Fruit fly (Drosophila melanogaster): Measurements from ENCODE around the gene chas.

The chas gene

dm6 chrX:17738989-17739388 is 40.5 kb upstream of the chas start (continued):
- TF ChIP-seq Hr51 (GFP tag; optimal IDR thresholded peaks at IDR 0.05) (no peak), sisA (GFP tag; IDR thresholded peaks at IDR 0.05) (0 out of 2 replicates have a peak, but pooled peaks have one; percentile 7), CG15479 (GFP tag; optimal IDR thresholded peaks at IDR 0.05) (peak; percentile 3), CG11093 (GFP tag; IDR thresholded peaks at IDR 0.05) (no peak), crol (GFP tag; IDR thresholded peaks at IDR 0.05) (no peak), CG11085 (GFP tag; IDR thresholded peaks at IDR 0.05) (no peak), Xrp1 (GFP tag; IDR thresholded peaks at IDR 0.05) (peak; percentile 32; the same call in 1 of the 2 replicates), az2 (GFP tag; optimal IDR thresholded peaks at IDR 0.05) (no peak), pros (GFP tag; optimal IDR thresholded peaks at IDR 0.05) (peak; percentile 73), CG12155 (GFP tag; optimal IDR thresholded peaks at IDR 0.05) (no peak), CG9437 (GFP tag; optimal IDR thresholded peaks at IDR 0.05) (no peak), CG34422 (GFP tag; IDR thresholded peaks at IDR 0.05) (no peak), fd96Cb (tag; optimal IDR thresholded peaks at IDR 0.05) (no peak), ap (GFP tag; IDR thresholded peaks at IDR 0.05) (no peak), dm (GFP tag; optimal IDR thresholded peaks at IDR 0.05) (peak; percentile 20), CG10366 (GFP tag; IDR thresholded peaks at IDR 0.05) (no peak), phol (tag; optimal IDR thresholded peaks at IDR 0.05) (no peak), H15 (GFP tag; IDR thresholded peaks at IDR 0.05) (no peak), zfh2 (GFP tag; optimal IDR thresholded peaks at IDR 0.05) (no peak), tap (tag; optimal IDR thresholded peaks at IDR 0.05) (no peak), zf30C (GFP tag; optimal IDR thresholded peaks at IDR 0.05) (peak; percentile 97), cato (GFP tag; optimal IDR thresholded peaks at IDR 0.05; ENCODE audit: borderline replicate concordance) (no peak), NFAT (GFP tag; IDR thresholded peaks at IDR 0.05) (no peak), GATAe (GFP tag; conservative IDR thresholded peaks at IDR 0.05) (no peak), Atf3 (GFP tag; optimal IDR thresholded peaks at IDR 0.05) (no peak), HLHmδ (GFP tag; optimal IDR thresholded peaks at IDR 0.05) (peak; percentile 38), Adf1 (GFP tag; IDR thresholded peaks at IDR 0.05) (peak; percentile 49; the same call in 1 of the 2 replicates), CG12659 (GFP tag; optimal IDR thresholded peaks at IDR 0.05) (no peak), HLH4C (GFP tag; IDR thresholded peaks at IDR 0.05; ENCODE audit: partially characterized antibody) (no peak), CG3726 (GFP tag; IDR thresholded peaks at IDR 0.05) (no peak), CG15269 (tag; optimal IDR thresholded peaks at IDR 0.05) (no peak), Eip74EF (GFP tag; optimal IDR thresholded peaks at IDR 0.05) (no peak), dimm (GFP tag; IDR thresholded peaks at IDR 0.05) (no peak), z (GFP tag; IDR thresholded peaks at IDR 0.05) (peak; percentile 80), CG6689 (GFP tag; IDR thresholded peaks at IDR 0.05) (no peak), CG11695 (GFP tag; IDR thresholded peaks at IDR 0.05) (no peak), HLH3B (GFP tag; IDR thresholded peaks at IDR 0.05) (peak; percentile 11; the same call in 1 of the 2 replicates), CG13894 (tag; optimal IDR thresholded peaks at IDR 0.05) (no peak), seq (GFP tag; IDR thresholded peaks at IDR 0.05) (peak; percentile 32; the same call in 1 of the 2 replicates), CG6854 (GFP tag; optimal IDR thresholded peaks at IDR 0.05) (no peak), mam (GFP tag; optimal IDR thresholded peaks at IDR 0.05) (no peak), Atf-2 (GFP tag; optimal IDR thresholded peaks at IDR 0.05) (no peak), fd3F (GFP tag; optimal IDR thresholded peaks at IDR 0.05) (no peak), CG8359 (GFP tag; optimal IDR thresholded peaks at IDR 0.05; ENCODE audit: borderline replicate concordance) (no peak), CG13775 (GFP tag; optimal IDR thresholded peaks at IDR 0.05) (no peak), tgo (GFP tag; IDR thresholded peaks at IDR 0.05) (no peak), unc-4 (GFP tag; IDR thresholded peaks at IDR 0.05; ENCODE audit: partially characterized antibody) (no peak), BtbVII (GFP tag; optimal IDR thresholded peaks at IDR 0.05) (no peak), Fer3 (tag; optimal IDR thresholded peaks at IDR 0.05) (no peak), jigr1 (GFP tag; IDR thresholded peaks at IDR 0.05) (no peak), CG7963 (GFP tag; IDR thresholded peaks at IDR 0.05; ENCODE audit: partially characterized antibody) (no peak)

All from whole organism, embryonic.